Worm (Caenorhabditis elegans) whole organism, early embryonic: ENCODE measurements around the gene toc-1.

Experiments
- B0310.2 ChIP-seq: sonication (generic microtip); optimal IDR thresholded peaks from 2 replicates; lab custom pipeline; 2016; ENCODE audit warnings: mild to moderate bottlenecking, missing genetic modification characterization, missing compliant biosample characterization
- F13C5.2 ChIP-seq: sonication (generic microtip); optimal IDR thresholded peaks from 2 replicates; lab custom pipeline; 2017; ENCODE audit warnings: mild to moderate bottlenecking, missing genetic modification characterization, inconsistent platforms, missing compliant biosample characterization
- aly-1 ChIP-seq: sonication (generic microtip); optimal IDR thresholded peaks from 2 replicates; lab custom pipeline; 2016; ENCODE audit warnings: missing genetic modification characterization, missing compliant biosample characterization
- ama-1 ChIP-seq: fragments of 150-350 bp; optimal IDR thresholded peaks from 2 replicates; lab custom pipeline; 2014
- ceh-13 ChIP-seq: fragments of 200-800 bp; sonication (Bioruptor generic); optimal IDR thresholded peaks from 2 replicates; lab custom pipeline; 2018; ENCODE audit warnings: mild to moderate bottlenecking, missing genetic modification characterization, missing compliant biosample characterization
- ceh-36 ChIP-seq: sonication (generic microtip); optimal IDR thresholded peaks from 2 replicates; lab custom pipeline; 2016; ENCODE audit warnings: missing genetic modification characterization, inconsistent platforms, missing compliant biosample characterization
- ets-7 ChIP-seq: sonication (generic microtip); optimal IDR thresholded peaks from 2 replicates; lab custom pipeline; 2016; ENCODE audit warnings: missing genotype, missing genetic modification characterization, missing compliant biosample characterization
- flt-1 ChIP-seq: fragments of 200-800 bp; sonication (Bioruptor generic); IDR thresholded peaks from 2 replicates; pipeline ENCODE4 v1.3.6; 2022; ENCODE audit warnings: missing genetic modification characterization, missing compliant biosample characterization
- hmbx-1 ChIP-seq: sonication (generic microtip); optimal IDR thresholded peaks from 2 replicates; lab custom pipeline; 2016; ENCODE audit warnings: mild to moderate bottlenecking, missing genetic modification characterization, missing compliant biosample characterization
- hmg-4 ChIP-seq: fragments of 200-800 bp; sonication (Bioruptor generic); optimal IDR thresholded peaks from 2 replicates; lab custom pipeline; 2018; ENCODE audit warnings: mild to moderate bottlenecking, missing genetic modification characterization, missing compliant biosample characterization
- hnd-1 ChIP-seq: sonication (generic microtip); optimal IDR thresholded peaks from 2 replicates; lab custom pipeline; 2016; ENCODE audit warnings: missing genetic modification characterization, missing compliant biosample characterization
- pes-1 ChIP-seq: fragments of 200-800 bp; sonication (Bioruptor generic); IDR thresholded peaks from 2 replicates; pipeline ENCODE4 v1.3.6; 2022; ENCODE audit warnings: missing genetic modification reagents, missing genetic modification characterization, missing compliant biosample characterization
- scrt-1 ChIP-seq: fragments of 200-800 bp; sonication (Bioruptor generic); IDR thresholded peaks from 2 replicates; pipeline ENCODE4 v1.3.6; 2022; ENCODE audit warnings: missing genetic modification characterization, missing compliant biosample characterization
- sea-1 ChIP-seq: fragments of 200-800 bp; sonication (Bioruptor generic); conservative IDR thresholded peaks from 2 replicates; pipeline ENCODE4 v1.3.6; 2022; ENCODE audit warnings: missing genetic modification characterization, missing compliant biosample characterization
- tbx-11 ChIP-seq: fragments of 200-800 bp; sonication (Bioruptor generic); IDR thresholded peaks from 2 replicates; pipeline ENCODE4 v1.3.6; 2022; ENCODE audit warnings: missing genetic modification characterization, missing compliant biosample characterization
- tbx-37 ChIP-seq: fragments of 200-800 bp; sonication (Bioruptor generic); conservative IDR thresholded peaks from 2 replicates; pipeline ENCODE4 v1.3.6; 2022; ENCODE audit warnings: missing genetic modification reagents, missing genetic modification characterization, missing compliant biosample characterization
- tra-4 ChIP-seq: sonication (generic microtip); optimal IDR thresholded peaks from 2 replicates; lab custom pipeline; 2017; ENCODE audit warnings: missing genetic modification characterization, missing compliant biosample characterization

toc-1 gene

ce11 chrIII:5234312-5234711 is 40.7 kb upstream of the toc-1 start, which contains the start of gene mrps-26:
Gene mrps-26, plus strand, starts transcription at chrIII:5234612.
- TF ChIP-seq scrt-1 (GFP tag; lab: Robert Waterston, UW) = no peak
- TF ChIP-seq ceh-13 (GFP tag; lab: Kevin White, UChicago) = no peak
- no peak for TF ChIP-seq aly-1 (tag; lab: Kevin White, UChicago)
- TF ChIP-seq hmg-4 (GFP tag; lab: Kevin White, UChicago) = no peak
- TF ChIP-seq flt-1 (GFP tag; lab: Robert Waterston, UW) = no peak
- no peak for TF ChIP-seq sea-1
- no peak for TF ChIP-seq ceh-36
- no peak for TF ChIP-seq pes-1 (GFP tag; lab: Robert Waterston, UW)
- TF ChIP-seq B0310.2 (tag; lab: Kevin White, UChicago) = no peak
- TF ChIP-seq ets-7 (tag; lab: Kevin White, UChicago) = no peak
- no peak for TF ChIP-seq tra-4
- TF ChIP-seq tbx-11 = no peak
- no peak for TF ChIP-seq hnd-1 (tag; lab: Kevin White, UChicago)

- TF ChIP-seq scrt-1 (GFP tag; lab: Robert Waterston, UW) (no peak), hnd-1 (tag; lab: Kevin White, UChicago) (no peak), pes-1 (GFP tag; lab: Robert Waterston, UW) (no peak), ceh-13 (GFP tag; lab: Kevin White, UChicago) (no peak), hmbx-1 (tag; lab: Kevin White, UChicago) (no peak)
Observed at ce11 chrIII:5236104-5236503, 38.9 kb upstream of the toc-1 start, which contains the start of gene prx-10. Gene prx-10, plus strand, starts transcription at chrIII:5236404.

DNA sequence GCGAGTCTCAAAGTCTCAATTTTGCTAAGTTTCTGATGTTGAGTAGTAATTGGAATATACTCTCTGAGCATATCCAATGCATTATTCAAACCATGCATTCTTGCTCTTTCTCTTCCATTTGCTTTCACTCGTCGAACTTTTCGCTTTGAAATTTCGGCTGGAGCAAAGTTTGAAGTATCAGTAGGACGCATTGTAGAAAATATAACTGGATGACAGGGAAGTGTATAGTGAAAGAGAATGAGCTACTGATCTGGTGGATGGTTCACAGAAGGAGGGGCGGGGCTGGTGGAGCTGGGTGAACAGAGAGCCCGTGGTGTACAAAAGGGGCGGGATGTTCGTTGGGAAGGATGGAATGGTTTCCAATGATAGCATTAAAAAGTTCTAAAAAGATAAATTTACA is 33.2 kb upstream of the toc-1 start:
- TF ChIP-seq F13C5.2 (tag; lab: Kevin White, UChicago) = no peak
- TF ChIP-seq ama-1 (lab: Kevin White, UChicago) = no peak
- TF ChIP-seq ceh-13 (GFP tag; lab: Kevin White, UChicago) = no peak
- TF ChIP-seq flt-1 (GFP tag; lab: Robert Waterston, UW) = no peak
- no peak for TF ChIP-seq tra-4
- no peak for TF ChIP-seq hmg-4 (GFP tag; lab: Kevin White, UChicago)
- no peak for TF ChIP-seq hmbx-1 (tag; lab: Kevin White, UChicago)

ce11 chrIII:5244539-5244938 is 30.5 kb upstream of the toc-1 start, which contains the start of gene cnd-1:
Gene cnd-1, minus strand, starts transcription at chrIII:5244639.
- no peak for TF ChIP-seq ets-7 (tag; lab: Kevin White, UChicago)
- TF ChIP-seq scrt-1 (GFP tag; lab: Robert Waterston, UW) = no peak
- no peak for TF ChIP-seq tra-4
- TF ChIP-seq hnd-1 (tag; lab: Kevin White, UChicago) = no peak
- no peak for TF ChIP-seq ama-1 (lab: Kevin White, UChicago)
- no peak for TF ChIP-seq pes-1 (GFP tag; lab: Robert Waterston, UW)
- TF ChIP-seq tbx-11 = no peak
- no peak for TF ChIP-seq hmg-4 (GFP tag; lab: Kevin White, UChicago)
- TF ChIP-seq ceh-36 = no peak
- no peak for TF ChIP-seq B0310.2 (tag; lab: Kevin White, UChicago)
- TF ChIP-seq sea-1 = no peak
- no peak for TF ChIP-seq ceh-13 (GFP tag; lab: Kevin White, UChicago)

DNA sequence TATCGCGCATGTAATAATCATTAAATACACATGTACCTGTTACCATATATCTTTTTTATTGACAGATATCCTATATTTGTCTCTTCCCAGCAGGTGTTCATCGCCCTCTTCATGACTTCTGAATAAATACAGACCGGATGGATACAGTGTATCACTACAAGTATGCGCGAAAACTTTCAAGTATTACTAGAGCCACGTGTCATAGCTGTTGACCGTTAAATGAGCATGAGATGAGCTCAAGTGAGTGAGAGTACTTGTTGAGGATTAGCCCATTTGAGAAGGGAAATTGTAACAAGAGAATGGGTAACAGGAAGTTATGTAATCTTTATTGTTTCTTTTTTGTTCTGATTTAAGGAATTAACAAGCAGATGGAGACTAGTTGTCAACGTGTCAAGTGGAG is 30.0 kb upstream of the toc-1 start:
- no peak for TF ChIP-seq ets-7 (tag; lab: Kevin White, UChicago)
- TF ChIP-seq tbx-37 (GFP tag; lab: Robert Waterston, UW) = no peak
- TF ChIP-seq tbx-11 = no peak
- no peak for TF ChIP-seq hmg-4 (GFP tag; lab: Kevin White, UChicago)
- no peak for TF ChIP-seq ceh-13 (GFP tag; lab: Kevin White, UChicago)
- TF ChIP-seq aly-1 (tag; lab: Kevin White, UChicago) = no peak
- no peak for TF ChIP-seq flt-1 (GFP tag; lab: Robert Waterston, UW)
- no peak for TF ChIP-seq ama-1 (lab: Kevin White, UChicago)
- no peak for TF ChIP-seq scrt-1 (GFP tag; lab: Robert Waterston, UW)
- no peak for TF ChIP-seq F13C5.2 (tag; lab: Kevin White, UChicago)
- TF ChIP-seq hmbx-1 (tag; lab: Kevin White, UChicago) = no peak
- TF ChIP-seq ceh-36 = no peak
- no peak for TF ChIP-seq sea-1
- no peak for TF ChIP-seq B0310.2 (tag; lab: Kevin White, UChicago)
- TF ChIP-seq tra-4 = no peak
- no peak for TF ChIP-seq pes-1 (GFP tag; lab: Robert Waterston, UW)
- TF ChIP-seq hnd-1 (tag; lab: Kevin White, UChicago) = no peak

DNA sequence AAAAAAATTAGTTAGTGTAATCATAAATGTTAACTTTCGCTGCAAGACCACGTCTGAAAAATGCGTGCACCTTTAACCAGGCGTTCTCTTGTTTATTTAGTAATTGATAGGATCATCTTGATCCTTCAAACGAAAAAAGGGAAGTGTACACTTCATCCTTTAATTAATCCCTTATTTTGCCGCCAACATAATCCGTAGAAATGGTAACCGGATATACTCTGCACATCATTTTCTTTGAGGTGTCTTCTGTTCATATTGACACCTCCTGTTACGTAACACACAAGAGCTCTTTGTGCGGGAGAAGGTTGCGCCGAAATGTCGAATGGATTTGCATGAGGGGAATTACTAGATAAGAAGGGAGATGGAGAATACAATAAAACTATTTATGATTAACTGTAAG is 26.3 kb upstream of the toc-1 start:
- TF ChIP-seq tbx-37 (GFP tag; lab: Robert Waterston, UW) (no peak), scrt-1 (GFP tag; lab: Robert Waterston, UW) (no peak), ama-1 (lab: Kevin White, UChicago) (no peak), ceh-36 (peak; percentile 67), ceh-13 (GFP tag; lab: Kevin White, UChicago) (no peak), sea-1 (no peak)

DNA sequence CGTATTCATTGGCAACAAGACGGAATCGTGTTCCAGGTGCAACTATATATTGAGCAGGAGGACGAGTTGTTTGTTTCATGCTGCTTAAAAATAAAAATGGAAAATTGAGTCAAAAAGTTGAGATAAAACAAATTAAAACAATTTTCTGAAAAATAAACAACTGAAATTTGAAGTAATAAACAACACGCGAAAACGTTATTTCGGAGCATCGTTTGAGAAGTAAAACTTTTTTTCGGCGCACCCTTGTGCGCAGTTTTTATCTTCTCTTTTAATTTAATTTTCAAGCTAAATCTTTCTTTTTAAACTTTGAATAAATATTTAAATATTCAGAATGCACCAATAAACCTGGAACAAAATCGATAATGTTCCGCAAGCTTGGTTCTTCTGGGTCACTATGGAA is 20.9 kb upstream of the toc-1 start, which contains the start of the genes sumv-1 and gop-1:
Gene sumv-1 (minus strand): TSS at position 80 of the 400 bp plus-strand sequence.
Gene gop-1 (plus strand): TSS at position 331 of the 400 bp plus-strand sequence.
- TF ChIP-seq tbx-37 (GFP tag; lab: Robert Waterston, UW) = no peak
- TF ChIP-seq hmg-4 (GFP tag; lab: Kevin White, UChicago) = no peak
- TF ChIP-seq ceh-13 (GFP tag; lab: Kevin White, UChicago) = no peak
- no peak for TF ChIP-seq tra-4
- no peak for TF ChIP-seq sea-1

ce11 chrIII:5258918-5259317 is 16.1 kb upstream of the toc-1 start, which contains the start of gene gop-2:
Gene gop-2, plus strand, starts transcription at chrIII:5259023.
- TF ChIP-seq tra-4 (no peak), hmbx-1 (tag; lab: Kevin White, UChicago) (no peak), scrt-1 (GFP tag; lab: Robert Waterston, UW) (no peak), ceh-36 (no peak), flt-1 (GFP tag; lab: Robert Waterston, UW) (no peak), F13C5.2 (tag; lab: Kevin White, UChicago) (no peak)
